Worm (Caenorhabditis elegans) whole organism, mixed stage, embryonic: ENCODE results near the gene K08D8.3.

Experiments
- bed-3 ChIP-seq: fragments of 200-800 bp; sonication (Bioruptor generic); optimal IDR thresholded peaks from 3 replicates; lab custom pipeline; 2018; ENCODE audit warnings: mild to moderate bottlenecking, missing genetic modification characterization, moderate library complexity, missing compliant biosample characterization
- blmp-1 ChIP-seq: fragments of 150-350 bp; optimal IDR thresholded peaks from 2 replicates; lab custom pipeline; 2014; ENCODE audit warnings: missing biosample characterization, missing genetic modification characterization
- ceh-39 ChIP-seq: fragments of 150-350 bp; optimal IDR thresholded peaks from 2 replicates; lab custom pipeline; 2014; ENCODE audit warnings: missing biosample characterization, missing genetic modification characterization
- ceh-43 ChIP-seq: fragments of 200-800 bp; sonication (Bioruptor generic); optimal IDR thresholded peaks from 2 replicates; lab custom pipeline; 2018; ENCODE audit warnings: mild to moderate bottlenecking, missing genetic modification characterization, moderate library complexity, missing compliant biosample characterization
- ceh-83 ChIP-seq: fragments of 200-800 bp; sonication (Bioruptor generic); optimal IDR thresholded peaks from 2 replicates; lab custom pipeline; 2018; ENCODE audit warnings: mild to moderate bottlenecking, missing genetic modification characterization, missing compliant biosample characterization
- ces-1 ChIP-seq: fragments of 150-350 bp; optimal IDR thresholded peaks from 2 replicates; lab custom pipeline; 2014; ENCODE audit warnings: missing biosample characterization, missing genetic modification reagents, missing genetic modification characterization
- cnd-1 ChIP-seq: fragments of 200-800 bp; sonication (Bioruptor generic); optimal IDR thresholded peaks from 2 replicates; lab custom pipeline; 2018; ENCODE audit warnings: mild to moderate bottlenecking, missing genetic modification characterization, missing compliant biosample characterization
- drap-1 ChIP-seq: fragments of 200-800 bp; sonication (Bioruptor generic); optimal IDR thresholded peaks from 3 replicates; lab custom pipeline; 2018; ENCODE audit warnings: mild to moderate bottlenecking, missing genetic modification characterization, missing compliant biosample characterization
- elt-1 ChIP-seq: sonication (generic microtip); optimal IDR thresholded peaks from 2 replicates; lab custom pipeline; 2017; ENCODE audit warnings: missing genetic modification characterization, mild to moderate bottlenecking, missing compliant biosample characterization, antibody characterized with exemption, moderate library complexity, borderline replicate concordance; ENCODE audit not compliant: insufficient read depth
- elt-3 ChIP-seq: fragments of 150-350 bp; optimal IDR thresholded peaks from 2 replicates; lab custom pipeline; 2014; ENCODE audit warnings: missing biosample characterization, missing genetic modification characterization
- flh-1 ChIP-seq: fragments of 200-800 bp; sonication (Bioruptor generic); optimal IDR thresholded peaks from 2 replicates; lab custom pipeline; 2018; ENCODE audit warnings: mild to moderate bottlenecking, missing genetic modification characterization, moderate library complexity, missing compliant biosample characterization
- ham-2 ChIP-seq: fragments of 200-800 bp; sonication (Bioruptor generic); optimal IDR thresholded peaks from 2 replicates; lab custom pipeline; 2018; ENCODE audit warnings: mild to moderate bottlenecking, missing genetic modification characterization, missing compliant biosample characterization
- hlh-1 ChIP-seq: fragments of 150-350 bp; optimal IDR thresholded peaks from 2 replicates; lab custom pipeline; 2014; ENCODE audit warnings: missing biosample characterization, missing genetic modification reagents, missing genetic modification characterization
- lin-32 ChIP-seq: fragments of 200-800 bp; sonication (Bioruptor generic); optimal IDR thresholded peaks from 2 replicates; lab custom pipeline; 2018; ENCODE audit warnings: mild to moderate bottlenecking, missing genetic modification characterization, missing compliant biosample characterization
- lsy-2 ChIP-seq: fragments of 150-350 bp; optimal IDR thresholded peaks from 2 replicates; lab custom pipeline; 2014; ENCODE audit warnings: missing biosample characterization, missing genetic modification characterization
- mab-5 ChIP-seq: fragments of 150-350 bp; optimal IDR thresholded peaks from 2 replicates; lab custom pipeline; 2014; ENCODE audit warnings: missing biosample characterization, missing genetic modification characterization
- mep-1 ChIP-seq: fragments of 150-350 bp; optimal IDR thresholded peaks from 2 replicates; lab custom pipeline; 2017; ENCODE audit warnings: missing biosample characterization, missing genetic modification reagents, missing genetic modification characterization, inconsistent platforms
- mls-2 ChIP-seq: sonication (generic microtip); optimal IDR thresholded peaks from 2 replicates; lab custom pipeline; 2016; ENCODE audit warnings: mild to moderate bottlenecking, missing genetic modification characterization, moderate library complexity, missing compliant biosample characterization
- nhr-12 ChIP-seq: fragments of 150-350 bp; optimal IDR thresholded peaks from 2 replicates; lab custom pipeline; 2014; ENCODE audit warnings: missing biosample characterization, missing genetic modification characterization
- nhr-2 ChIP-seq: fragments of 150-350 bp; optimal IDR thresholded peaks from 2 replicates; lab custom pipeline; 2014; ENCODE audit warnings: missing biosample characterization, missing genetic modification characterization
- nhr-237 ChIP-seq: fragments of 150-350 bp; optimal IDR thresholded peaks from 2 replicates; lab custom pipeline; 2014; ENCODE audit warnings: missing biosample characterization, missing genetic modification characterization
- nhr-28 ChIP-seq: fragments of 150-350 bp; optimal IDR thresholded peaks from 2 replicates; lab custom pipeline; 2014; ENCODE audit warnings: missing biosample characterization, missing genetic modification characterization
- nhr-76 ChIP-seq: sonication (generic microtip); optimal IDR thresholded peaks from 2 replicates; lab custom pipeline; 2017; ENCODE audit warnings: missing biosample characterization, missing genetic modification characterization
- sem-2 ChIP-seq: fragments of 200-800 bp; sonication (Bioruptor generic); optimal IDR thresholded peaks from 2 replicates; lab custom pipeline; 2018; ENCODE audit warnings: mild to moderate bottlenecking, missing genetic modification characterization, missing compliant biosample characterization
- snpc-4 ChIP-seq: fragments of 150-350 bp; optimal IDR thresholded peaks from 2 replicates; lab custom pipeline; 2014; ENCODE audit warnings: missing biosample characterization, missing genetic modification characterization
- sptf-1 ChIP-seq: sonication (generic microtip); optimal IDR thresholded peaks from 2 replicates; lab custom pipeline; 2017; ENCODE audit warnings: mild to moderate bottlenecking, missing genetic modification characterization, moderate library complexity, missing compliant biosample characterization
- tbx-8 ChIP-seq: fragments of 200-800 bp; sonication (Bioruptor generic); optimal IDR thresholded peaks from 2 replicates; lab custom pipeline; 2018; ENCODE audit warnings: mild to moderate bottlenecking, missing genetic modification characterization, moderate library complexity, missing compliant biosample characterization
- unc-120 ChIP-seq: sonication (generic microtip); optimal IDR thresholded peaks from 2 replicates; lab custom pipeline; 2017; ENCODE audit warnings: missing genetic modification characterization, missing compliant biosample characterization; ENCODE audit not compliant: poor library complexity, severe bottlenecking
- unc-39 ChIP-seq: fragments of 150-350 bp; optimal IDR thresholded peaks from 2 replicates; lab custom pipeline; 2014; ENCODE audit warnings: missing biosample characterization, missing genetic modification characterization
- unc-62 ChIP-seq: fragments of 150-350 bp; optimal IDR thresholded peaks from 2 replicates; lab custom pipeline; 2014; ENCODE audit warnings: missing biosample characterization, missing genetic modification reagents, missing genetic modification characterization
- ztf-11 ChIP-seq: fragments of 150-350 bp; optimal IDR thresholded peaks from 2 replicates; lab custom pipeline; 2014; ENCODE audit warnings: missing biosample characterization, missing genetic modification characterization

Gene K08D8.3

ce11 chrIV:12899392-12899791 is 7.1 kb downstream of the K08D8.3 start, which contains the start of gene K08D8.9:
Gene K08D8.9, plus strand, starts transcription at chrIV:12899692.
- TF ChIP-seq ceh-43 (no peak), ceh-39 (tag; lab: Kevin White, UChicago) (no peak), lsy-2 (tag; lab: Kevin White, UChicago) (no peak), nhr-28 (no peak), drap-1 (no peak), tbx-8 (no peak), nhr-12 (no peak), cnd-1 (tag; lab: Kevin White, UChicago) (no peak), elt-3 (tag; lab: Kevin White, UChicago) (no peak), sem-2 (GFP tag; lab: Kevin White, UChicago) (no peak), mls-2 (tag; lab: Kevin White, UChicago) (no peak)

ce11 chrIV:12898823-12899222 is 7.6 kb downstream of the K08D8.3 start:
- TF ChIP-seq unc-62 (GFP tag; lab: Kevin White, UChicago) (no peak), nhr-28 (no peak)

- TF ChIP-seq flh-1 (no peak), bed-3 (GFP tag; lab: Kevin White, UChicago) (no peak), ham-2 (GFP tag; lab: Kevin White, UChicago) (no peak), ceh-43 (no peak), mab-5 (tag; lab: Kevin White, UChicago) (no peak), nhr-12 (no peak), elt-1 (no peak)
Observed at ce11 chrIV:12897146-12897545, 9.3 kb downstream of the K08D8.3 start.

ce11 chrIV:12896371-12896882 is 10.0 kb downstream of the K08D8.3 start, which contains the start of gene K08D8.7:
Gene K08D8.7, plus strand, starts transcription at chrIV:12896832.
- no peak for TF ChIP-seq mep-1 (tag; lab: Kevin White, UChicago)
- TF ChIP-seq ces-1 (GFP tag; lab: Kevin White, UChicago): no peak
- TF ChIP-seq ztf-11 (tag; lab: Kevin White, UChicago): no peak
- no peak for TF ChIP-seq elt-1
- TF ChIP-seq unc-39 (tag; lab: Kevin White, UChicago): no peak
- no peak for TF ChIP-seq elt-3 (tag; lab: Kevin White, UChicago)
- TF ChIP-seq ceh-39 (tag; lab: Kevin White, UChicago): no peak
- no peak for TF ChIP-seq sptf-1 (tag; lab: Kevin White, UChicago)
- TF ChIP-seq unc-120 (tag; lab: Kevin White, UChicago): no peak
- no peak for TF ChIP-seq nhr-2
- no peak for TF ChIP-seq bed-3 (GFP tag; lab: Kevin White, UChicago)
- TF ChIP-seq, all 35 proteins: peak for 0

ce11 chrIV:12894996-12895395 is 11.5 kb downstream of the K08D8.3 start, which contains the start of gene K08D8.11:
Gene K08D8.11, plus strand, starts transcription at chrIV:12895296.
- no peak for TF ChIP-seq elt-1
- TF ChIP-seq lsy-2 (tag; lab: Kevin White, UChicago): no peak
- TF ChIP-seq blmp-1 (tag; lab: Kevin White, UChicago): no peak
- no peak for TF ChIP-seq tbx-8
- no peak for TF ChIP-seq ceh-39 (tag; lab: Kevin White, UChicago)
- no peak for TF ChIP-seq snpc-4 (tag; lab: Kevin White, UChicago)
- TF ChIP-seq ham-2 (GFP tag; lab: Kevin White, UChicago): no peak
- no peak for TF ChIP-seq hlh-1 (tag; lab: Kevin White, UChicago)
- no peak for TF ChIP-seq nhr-2
- no peak for TF ChIP-seq nhr-76
- no peak for TF ChIP-seq mab-5 (tag; lab: Kevin White, UChicago)
- no peak for TF ChIP-seq lin-32 (GFP tag; lab: Kevin White, UChicago)
- no peak for TF ChIP-seq unc-120 (tag; lab: Kevin White, UChicago)
- TF ChIP-seq bed-3 (GFP tag; lab: Kevin White, UChicago): no peak
- no peak for TF ChIP-seq nhr-237 (tag; lab: Kevin White, UChicago)
- no peak for TF ChIP-seq unc-39 (tag; lab: Kevin White, UChicago)
- TF ChIP-seq mls-2 (tag; lab: Kevin White, UChicago): no peak
- TF ChIP-seq ceh-83 (GFP tag; lab: Kevin White, UChicago): no peak
- TF ChIP-seq, all 35 proteins: peak for 0
